Worm (Caenorhabditis elegans): ENCODE measurements around the gene C50F4.6.

The C50F4.6 gene

ce11 chrV:9588574-9588973 is 42.7 kb downstream of the C50F4.6 start:
- TF ChIP-seq ceh-14 (tag; optimal IDR thresholded peaks at IDR 0.05) (no peak), odd-2 (tag; optimal IDR thresholded peaks at IDR 0.05) (no peak), ref-2 (tag; optimal IDR thresholded peaks at IDR 0.05) (no peak), K02D7.2 (tag; optimal IDR thresholded peaks at IDR 0.05) (no peak), hlh-6 (tag; optimal IDR thresholded peaks at IDR 0.05) (no peak), nhr-11 (tag; optimal IDR thresholded peaks at IDR 0.05) (no peak), ztf-16 (tag; optimal IDR thresholded peaks at IDR 0.05) (no peak), dmd-4 (tag; optimal IDR thresholded peaks at IDR 0.05; ENCODE audit: borderline replicate concordance) (no peak), rnt-1 (tag; optimal IDR thresholded peaks at IDR 0.05) (no peak), pros-1 (tag; optimal IDR thresholded peaks at IDR 0.05) (no peak), unc-86 (tag; optimal IDR thresholded peaks at IDR 0.05) (no peak), C38D4.7 (GFP tag; optimal IDR thresholded peaks at IDR 0.05) (no peak), ceh-9 (tag; optimal IDR thresholded peaks at IDR 0.05) (no peak), K09A11.1 (tag; optimal IDR thresholded peaks at IDR 0.05; ENCODE audit: insufficient read depth) (no peak), hlh-15 (tag; optimal IDR thresholded peaks at IDR 0.05) (no peak), syd-9 (tag; optimal IDR thresholded peaks at IDR 0.05) (no peak), ceh-19 (GFP tag; optimal IDR thresholded peaks at IDR 0.05) (no peak), tbx-7 (tag; optimal IDR thresholded peaks at IDR 0.05) (no peak), pqm-1 (tag; optimal IDR thresholded peaks at IDR 0.05) (no peak)

ce11 chrV:9590317-9590716 is 44.4 kb downstream of the C50F4.6 start, which contains the start of gene K09G1.2:
Gene K09G1.2, plus strand, starts transcription at chrV:9590617.
- TF ChIP-seq pqm-1 (tag; optimal IDR thresholded peaks at IDR 0.05): no peak
- TF ChIP-seq lin-11 (tag; optimal IDR thresholded peaks at IDR 0.05): no peak
- TF ChIP-seq ama-1 (optimal IDR thresholded peaks at IDR 0.05): no peak
- TF ChIP-seq ceh-24 (tag; optimal IDR thresholded peaks at IDR 0.05): no peak
- no peak for TF ChIP-seq fax-1 (tag; optimal IDR thresholded peaks at IDR 0.05)
- no peak for TF ChIP-seq madf-2 (tag; optimal IDR thresholded peaks at IDR 0.05)
- no peak for TF ChIP-seq K09A11.1 (tag; optimal IDR thresholded peaks at IDR 0.05; ENCODE audit: insufficient read depth)
- no peak for TF ChIP-seq nhr-11 (tag; optimal IDR thresholded peaks at IDR 0.05)
- no peak for TF ChIP-seq dve-1 (tag; optimal IDR thresholded peaks at IDR 0.05)
- TF ChIP-seq ceh-31 (tag; optimal IDR thresholded peaks at IDR 0.05): no peak
- no peak for TF ChIP-seq K02D7.2 (tag; optimal IDR thresholded peaks at IDR 0.05)
- no peak for TF ChIP-seq sox-4 (tag; optimal IDR thresholded peaks at IDR 0.05)
- TF ChIP-seq ceh-30 (tag; optimal IDR thresholded peaks at IDR 0.05): no peak
- TF ChIP-seq pha-4 (tag; optimal IDR thresholded peaks at IDR 0.05): no peak
- TF ChIP-seq ceh-22 (tag; optimal IDR thresholded peaks at IDR 0.05): no peak
- no peak for TF ChIP-seq unc-86 (tag; optimal IDR thresholded peaks at IDR 0.05)
- no peak for TF ChIP-seq ahr-1 (tag; optimal IDR thresholded peaks at IDR 0.05)
- no peak for TF ChIP-seq hlh-30 (tag; optimal IDR thresholded peaks at IDR 0.05; ENCODE audit: insufficient read depth)
- TF ChIP-seq lim-6 (tag; optimal IDR thresholded peaks at IDR 0.05): no peak

Data from whole organism, late embryonic.